Fruit fly (Drosophila melanogaster) Kc167 (cell line): ENCODE measurements around the gene Coq6.

Source experiments
- Myc ChIP-seq: fragments of >200 bp; optimal IDR thresholded peaks from 2 replicates; lab custom pipeline; 2017; ENCODE audit warnings: missing external identifiers
- Sin3A ChIP-seq: fragments of >200 bp; optimal IDR thresholded peaks from 2 replicates; lab custom pipeline; 2018; ENCODE audit warnings: missing external identifiers
- h ChIP-seq: fragments of >200 bp; optimal IDR thresholded peaks from 3 replicates; lab custom pipeline; 2018; ENCODE audit warnings: missing external identifiers
- insv ChIP-seq: fragments of >200 bp; optimal IDR thresholded peaks from 3 replicates; lab custom pipeline; 2018; ENCODE audit warnings: missing external identifiers
- psq ChIP-seq: fragments of >200 bp; optimal IDR thresholded peaks from 2 replicates; lab custom pipeline; 2017; ENCODE audit warnings: missing external identifiers
- ttk ChIP-seq: sonication (Bioruptor generic); optimal IDR thresholded peaks from 2 replicates; lab custom pipeline; 2017; ENCODE audit warnings: missing external identifiers

DNA sequence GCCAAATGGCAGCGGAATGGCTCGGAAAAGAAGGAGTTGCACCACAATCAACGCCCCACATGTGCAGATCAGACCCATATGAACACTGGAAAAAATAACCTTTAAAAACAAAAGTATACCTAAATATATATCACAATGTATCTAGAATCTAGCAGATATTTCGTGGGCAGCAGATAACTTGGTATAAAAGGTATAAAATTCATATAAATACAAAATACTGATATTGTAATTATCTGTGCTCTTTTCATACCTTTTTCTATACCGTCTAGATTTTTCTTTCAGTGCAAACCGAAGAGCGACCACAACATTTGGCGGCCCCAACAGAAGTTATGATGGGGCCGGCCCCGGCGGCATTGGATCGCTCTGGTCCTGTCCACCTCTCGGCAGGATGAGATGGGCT, 30.7 kb downstream of the Coq6 start:
- TF ChIP-seq psq (lab: Kevin White, UChicago) (no peak), ttk (lab: Kevin White, UChicago) (no peak), Myc (lab: Kevin White, UChicago) (no peak), h (lab: Kevin White, UChicago) (no peak), insv (lab: Kevin White, UChicago) (no peak), Sin3A (lab: Kevin White, UChicago) (no peak)
